Fruit fly (Drosophila melanogaster) whole organism, embryonic: ENCODE measurements around the gene CG33111.

Experiments used
- B-H1 ChIP-seq: fragments of 200-800 bp; sonication (Bioruptor generic); IDR thresholded peaks from 3 replicates; pipeline ENCODE4 v1.3.6; 2022; ENCODE audit warnings: missing biosample characterization, missing genetic modification characterization
- CG12155 ChIP-seq: fragments of 200-800 bp; sonication (Bioruptor generic); optimal IDR thresholded peaks from 3 replicates; lab custom pipeline; 2016; ENCODE audit warnings: missing biosample characterization, missing genetic modification characterization
- CG13424 ChIP-seq: fragments of 200-800 bp; sonication (Bioruptor generic); optimal IDR thresholded peaks from 2 replicates; lab custom pipeline; 2019; ENCODE audit warnings: missing biosample characterization, mild to moderate bottlenecking, missing genetic modification characterization, moderate library complexity
- CG3163 ChIP-seq: fragments of 200-800 bp; sonication (Bioruptor generic); optimal IDR thresholded peaks from 3 replicates; lab custom pipeline; 2016; ENCODE audit warnings: missing biosample characterization, missing genetic modification characterization
- CG33213 ChIP-seq: fragments of 200-800 bp; sonication (Bioruptor generic); optimal IDR thresholded peaks from 3 replicates; lab custom pipeline; 2016; ENCODE audit warnings: missing biosample characterization, missing genetic modification characterization
- CG33557 ChIP-seq: fragments of 200-800 bp; sonication (Bioruptor generic); optimal IDR thresholded peaks from 2 replicates; lab custom pipeline; 2019; ENCODE audit warnings: missing biosample characterization, mild to moderate bottlenecking, missing genetic modification characterization, moderate library complexity
- CG34422 ChIP-seq: fragments of 200-800 bp; sonication (Bioruptor generic); IDR thresholded peaks from 3 replicates; pipeline ENCODE4 v1.3.6; 2022; ENCODE audit warnings: missing biosample characterization, missing genetic modification characterization
- CG3838 ChIP-seq: fragments of 200-800 bp; sonication (Bioruptor generic); optimal IDR thresholded peaks from 3 replicates; lab custom pipeline; 2016; ENCODE audit warnings: missing biosample characterization, missing genetic modification characterization
- CG4617 ChIP-seq: fragments of 200-800 bp; sonication (Bioruptor generic); optimal IDR thresholded peaks from 3 replicates; lab custom pipeline; 2016; ENCODE audit warnings: missing biosample characterization, missing genetic modification characterization, borderline replicate concordance
- CG4730 ChIP-seq: fragments of 200-800 bp; sonication (Bioruptor generic); IDR thresholded peaks from 2 replicates; pipeline ENCODE4 v1.3.6; 2022; ENCODE audit warnings: missing biosample characterization, missing genetic modification characterization
- CG6272 ChIP-seq: fragments of 200-800 bp; sonication (Bioruptor generic); IDR thresholded peaks from 2 replicates; pipeline ENCODE4 v1.3.6; 2022; ENCODE audit warnings: missing biosample characterization, missing genetic modification characterization
- CG7271 ChIP-seq: fragments of 200-800 bp; sonication (Bioruptor generic); optimal IDR thresholded peaks from 2 replicates; lab custom pipeline; 2018; ENCODE audit warnings: missing biosample characterization, mild to moderate bottlenecking, missing genetic modification characterization, moderate library complexity
- CG8388 ChIP-seq: fragments of 200-800 bp; sonication (Bioruptor generic); optimal IDR thresholded peaks from 2 replicates; lab custom pipeline; 2019; ENCODE audit warnings: missing biosample characterization, mild to moderate bottlenecking, missing genetic modification characterization, moderate library complexity
- CG8944 ChIP-seq: fragments of 200-800 bp; sonication (Bioruptor generic); optimal IDR thresholded peaks from 3 replicates; lab custom pipeline; 2016; ENCODE audit warnings: missing biosample characterization, missing genetic modification characterization
- CG9817 ChIP-seq: fragments of 200-800 bp; sonication (Bioruptor generic); optimal IDR thresholded peaks from 2 replicates; lab custom pipeline; 2018; ENCODE audit warnings: missing biosample characterization, mild to moderate bottlenecking, missing genetic modification characterization, moderate library complexity
- CTCF ChIP-seq: fragments of 200-800 bp; sonication (Bioruptor generic); optimal IDR thresholded peaks from 2 replicates; lab custom pipeline; 2017; ENCODE audit warnings: missing biosample characterization, mild to moderate bottlenecking, missing genetic modification characterization, moderate library complexity
- CkIIα-i1 ChIP-seq: fragments of 200-800 bp; sonication (Bioruptor generic); IDR thresholded peaks from 2 replicates; pipeline ENCODE4 v1.3.6; 2022; ENCODE audit warnings: missing biosample characterization, missing genetic modification characterization
- Deaf1 ChIP-seq: fragments of 200-800 bp; optimal IDR thresholded peaks from 3 replicates; lab custom pipeline; 2019; ENCODE audit warnings: missing biosample characterization, mild to moderate bottlenecking, missing genetic modification characterization, moderate library complexity
- Dek ChIP-seq: fragments of 200-800 bp; sonication (Bioruptor generic); optimal IDR thresholded peaks from 3 replicates; lab custom pipeline; 2019; ENCODE audit warnings: missing biosample characterization, mild to moderate bottlenecking, missing genetic modification characterization, moderate library complexity
- Doc2 ChIP-seq: fragments of 200-800 bp; sonication (Bioruptor generic); IDR thresholded peaks from 2 replicates; pipeline ENCODE4 v1.3.6; 2022; ENCODE audit warnings: missing biosample characterization, missing genetic modification characterization
- H2.0 ChIP-seq: fragments of 200-800 bp; sonication (Bioruptor generic); IDR thresholded peaks from 2 replicates; pipeline ENCODE4 v1.3.6; 2022; ENCODE audit warnings: missing biosample characterization, missing genetic modification characterization
- Hr78 ChIP-seq, 2 experiments: fragments of 200-800 bp in 1 of 2; fragments of >200 bp in 1 of 2; sonication (Bioruptor generic) in 1 of 2; optimal IDR thresholded peaks; 2 replicates each; lab custom pipeline; 2017 to 2019; ENCODE audit warnings: missing biosample characterization in 2 of 2, missing genetic modification characterization in 2 of 2, mild to moderate bottlenecking in 1 of 2, moderate library complexity in 1 of 2
- MESR4 ChIP-seq: fragments of 200-800 bp; sonication (Bioruptor generic); optimal IDR thresholded peaks from 2 replicates; lab custom pipeline; 2018; ENCODE audit warnings: missing biosample characterization, mild to moderate bottlenecking, missing genetic modification characterization, moderate library complexity
- NFAT ChIP-seq: fragments of 200-800 bp; sonication (Bioruptor generic); IDR thresholded peaks from 2 replicates; pipeline ENCODE4 v1.3.6; 2022; ENCODE audit warnings: missing biosample characterization, missing genetic modification characterization
- NK7.1 ChIP-seq: fragments of 200-800 bp; sonication (Bioruptor generic); optimal IDR thresholded peaks from 3 replicates; lab custom pipeline; 2016; ENCODE audit warnings: missing biosample characterization, missing genetic modification characterization
- Stat92E ChIP-seq, 3 experiments: fragments of >200 bp in 2 of 3; fragments of 200-800 bp in 1 of 3; sonication (Bioruptor generic) in 1 of 3; optimal IDR thresholded peaks; 2 replicates each; lab custom pipeline; 2017 to 2019; ENCODE audit warnings: missing biosample characterization in 3 of 3, missing genetic modification characterization in 3 of 3, mild to moderate bottlenecking in 1 of 3, moderate library complexity in 1 of 3
- ase ChIP-seq: fragments of 200-800 bp; sonication (Bioruptor generic); IDR thresholded peaks from 3 replicates; pipeline ENCODE4 v1.3.6; 2022; ENCODE audit warnings: missing biosample characterization, missing genetic modification characterization
- btn ChIP-seq: fragments of 200-800 bp; sonication (Bioruptor generic); optimal IDR thresholded peaks from 2 replicates; lab custom pipeline; 2016; ENCODE audit warnings: missing biosample characterization, missing genetic modification characterization
- cg ChIP-seq: fragments of 200-800 bp; sonication (Bioruptor generic); optimal IDR thresholded peaks from 3 replicates; lab custom pipeline; 2019; ENCODE audit warnings: missing biosample characterization, mild to moderate bottlenecking, missing genetic modification characterization, moderate library complexity
- chif ChIP-seq, 2 experiments: fragments of 200-800 bp; sonication (Bioruptor generic); optimal IDR thresholded peaks; 3 replicates each; lab custom pipeline; 2016; ENCODE audit warnings: missing biosample characterization in 2 of 2, missing genetic modification characterization in 2 of 2
- croc ChIP-seq: fragments of 200-800 bp; sonication (Bioruptor generic); conservative IDR thresholded peaks from 3 replicates; pipeline ENCODE4 v1.3.6; 2022; ENCODE audit warnings: missing biosample characterization, missing genetic modification characterization
- dimm ChIP-seq: fragments of 200-800 bp; sonication (Bioruptor generic); IDR thresholded peaks from 2 replicates; pipeline ENCODE4 v1.3.6; 2022; ENCODE audit warnings: missing biosample characterization, missing genetic modification characterization
- gce ChIP-seq: fragments of 200-800 bp; sonication (Bioruptor generic); IDR thresholded peaks from 3 replicates; pipeline ENCODE4 v1.3.6; 2022; ENCODE audit warnings: missing biosample characterization, missing genetic modification characterization
- jumu ChIP-seq: fragments of 200-800 bp; sonication (Bioruptor generic); optimal IDR thresholded peaks from 3 replicates; lab custom pipeline; 2016; ENCODE audit warnings: missing biosample characterization, missing genetic modification characterization
- klu ChIP-seq: fragments of 200-800 bp; sonication (Bioruptor generic); IDR thresholded peaks from 2 replicates; pipeline ENCODE4 v1.3.6; 2022; ENCODE audit warnings: missing biosample characterization, missing genetic modification characterization
- lab ChIP-seq: fragments of 200-800 bp; sonication (Bioruptor generic); optimal IDR thresholded peaks from 3 replicates; lab custom pipeline; 2017; ENCODE audit warnings: missing biosample characterization, missing genetic modification characterization, mild to moderate bottlenecking, moderate library complexity, missing genetic modification reagents
- nau ChIP-seq: fragments of 200-800 bp; sonication (Bioruptor generic); optimal IDR thresholded peaks from 3 replicates; lab custom pipeline; 2017; ENCODE audit warnings: missing biosample characterization, mild to moderate bottlenecking, missing genetic modification characterization, missing genetic modification reagents
- nmo ChIP-seq: fragments of 200-800 bp; sonication (Bioruptor generic); optimal IDR thresholded peaks from 2 replicates; lab custom pipeline; 2018; ENCODE audit warnings: missing biosample characterization, mild to moderate bottlenecking, missing genetic modification characterization, moderate library complexity
- onecut ChIP-seq: fragments of 200-800 bp; sonication (Bioruptor generic); IDR thresholded peaks from 2 replicates; pipeline ENCODE4 v1.3.6; 2022; ENCODE audit warnings: missing biosample characterization, missing genetic modification characterization
- p53 ChIP-seq: fragments of 200-800 bp; sonication (Bioruptor generic); optimal IDR thresholded peaks from 2 replicates; lab custom pipeline; 2016; ENCODE audit warnings: missing biosample characterization, missing genetic modification characterization
- pho ChIP-seq: fragments of 200-800 bp; sonication (Bioruptor generic); optimal IDR thresholded peaks from 2 replicates; lab custom pipeline; 2016; ENCODE audit warnings: missing biosample characterization, missing genetic modification characterization
- pros ChIP-seq: fragments of 200-800 bp; sonication (Bioruptor generic); optimal IDR thresholded peaks from 3 replicates; lab custom pipeline; 2019; ENCODE audit warnings: missing biosample characterization, mild to moderate bottlenecking, missing genetic modification characterization, moderate library complexity
- pzg ChIP-seq: fragments of 200-800 bp; sonication (Bioruptor generic); optimal IDR thresholded peaks from 3 replicates; lab custom pipeline; 2018; ENCODE audit warnings: missing biosample characterization, mild to moderate bottlenecking, missing genetic modification characterization, moderate library complexity
- stwl ChIP-seq: fragments of 200-800 bp; sonication (Bioruptor generic); optimal IDR thresholded peaks from 3 replicates; lab custom pipeline; 2018; ENCODE audit warnings: missing biosample characterization, mild to moderate bottlenecking, missing genetic modification characterization, moderate library complexity
- tin ChIP-seq: fragments of 200-800 bp; sonication (Bioruptor generic); optimal IDR thresholded peaks from 3 replicates; lab custom pipeline; 2016; ENCODE audit warnings: missing biosample characterization, missing genetic modification characterization
- tup ChIP-seq: fragments of 200-800 bp; sonication (Bioruptor generic); optimal IDR thresholded peaks from 2 replicates; lab custom pipeline; 2016; ENCODE audit warnings: missing biosample characterization, mild to moderate bottlenecking, missing genetic modification characterization, moderate library complexity
- unc-4 ChIP-seq: fragments of 200-800 bp; sonication (Bioruptor generic); IDR thresholded peaks from 2 replicates; pipeline ENCODE4 v1.3.6; 2022; ENCODE audit warnings: missing biosample characterization, missing genetic modification characterization; ENCODE audit not compliant: partially characterized antibody
- z ChIP-seq: fragments of 200-800 bp; sonication (Bioruptor generic); IDR thresholded peaks from 3 replicates; pipeline ENCODE4 v1.3.6; 2022; ENCODE audit warnings: missing biosample characterization, missing genetic modification characterization

Gene CG33111

DNA sequence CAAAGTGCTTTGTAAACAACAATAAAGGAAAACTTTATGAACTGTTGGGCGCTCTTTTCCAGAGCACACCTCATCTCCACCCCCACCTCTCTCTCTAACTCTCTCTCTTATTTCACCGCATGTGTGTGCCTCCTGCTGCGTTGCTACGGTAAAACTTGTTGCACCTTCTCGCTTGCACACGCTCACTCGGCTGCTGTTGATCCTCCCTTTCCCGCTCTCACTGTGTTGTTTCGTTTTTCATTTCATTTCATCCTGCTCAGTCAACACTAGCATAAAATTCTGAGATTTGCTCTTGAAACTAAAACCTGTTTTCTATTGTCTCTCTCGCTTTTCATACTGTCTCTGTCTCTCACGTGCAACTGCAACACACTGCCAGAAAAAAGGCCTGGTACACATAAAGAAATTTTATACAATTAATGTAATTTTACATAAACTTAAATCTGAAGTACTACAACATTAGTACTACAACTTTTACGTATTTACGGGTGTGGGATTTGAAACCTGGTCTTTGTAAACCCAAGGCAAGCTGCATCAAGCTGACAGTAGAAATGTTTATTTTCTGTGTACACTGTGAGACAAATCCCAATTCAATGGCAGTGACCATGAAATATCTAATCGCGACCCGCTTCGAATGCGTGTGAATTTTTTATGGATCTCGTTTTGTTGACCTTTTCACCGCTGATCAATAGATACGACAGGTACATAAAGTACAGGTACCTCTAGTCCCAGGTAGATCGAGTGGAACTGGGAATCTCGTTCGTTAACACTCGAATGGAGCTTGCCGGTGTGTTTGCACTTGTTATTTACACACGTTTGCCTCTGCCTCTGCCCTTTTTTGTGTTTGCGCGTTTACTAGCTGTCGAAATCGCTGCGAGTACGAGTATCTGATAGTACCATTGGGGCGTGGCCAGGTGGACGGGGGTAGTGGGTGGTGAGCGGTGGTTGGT is 36.3 kb downstream of the CG33111 start (continued):
- TF ChIP-seq CG3163 (GFP tag; lab: Kevin White, UChicago), result peak; percentile 37
- peak; percentile 39 for TF ChIP-seq CG33213 (GFP tag; lab: Kevin White, UChicago)
- TF ChIP-seq chif (GFP tag; optimal IDR thresholded peaks at IDR 0.05; lab: Kevin White, UChicago), result peak; percentile 84 to 95
- TF ChIP-seq jumu, result peak; percentile 78
- peak; percentile 92 for TF ChIP-seq tin (GFP tag; lab: Kevin White, UChicago)
- TF ChIP-seq Hr78 (GFP tag; optimal IDR thresholded peaks at IDR 0.05; lab: Kevin White, UChicago), result peak in 1 of 2 experiments; percentile 97
- peak; percentile 29 for TF ChIP-seq p53 (GFP tag; lab: Kevin White, UChicago)
- peak; percentile 84 for TF ChIP-seq CG4730 (GFP tag; lab: Robert Waterston, UW)
- TF ChIP-seq nmo (GFP tag; lab: Kevin White, UChicago), result peak; percentile 95
- TF ChIP-seq z, result peak; percentile 88
- peak; percentile 58; the same call in 2 of the 3 replicates for TF ChIP-seq gce
- peak; percentile 55 for TF ChIP-seq klu
- peak; percentile 5; the same call in 1 of the 2 replicates for TF ChIP-seq CkIIα-i1 (GFP tag; lab: Robert Waterston, UW)
- TF ChIP-seq CG34422 (GFP tag; lab: Robert Waterston, UW), result peak; percentile 77
- peak; percentile 82 for TF ChIP-seq CG13424 (tag; lab: Kevin White, UChicago)
- TF ChIP-seq CG8944 (GFP tag; lab: Kevin White, UChicago), result peak; percentile 73
- no peak for TF ChIP-seq unc-4
- peak; percentile 9 for TF ChIP-seq pho (GFP tag; lab: Kevin White, UChicago)
- peak; percentile 30 for TF ChIP-seq tup (GFP tag; lab: Kevin White, UChicago)
- TF ChIP-seq NK7.1 (GFP tag; lab: Kevin White, UChicago), result peak; percentile 68
- peak; percentile 70 for TF ChIP-seq onecut (GFP tag; lab: Robert Waterston, UW)
- peak; percentile 64 for TF ChIP-seq CG4617 (GFP tag; lab: Kevin White, UChicago)
- no peak for TF ChIP-seq pzg (GFP tag; lab: Kevin White, UChicago)
- no peak for TF ChIP-seq Doc2 (GFP tag; lab: Robert Waterston, UW)
- TF ChIP-seq Dek (tag; lab: Kevin White, UChicago), result peak; percentile 66
- peak; percentile 57 for TF ChIP-seq stwl (tag; lab: Kevin White, UChicago)
- peak; percentile 49 for TF ChIP-seq CTCF (GFP tag; lab: Kevin White, UChicago)
- TF ChIP-seq H2.0 (GFP tag; lab: Robert Waterston, UW), result peak; percentile 85
- TF ChIP-seq ase (GFP tag; lab: Robert Waterston, UW), result peak; percentile 61; the same call in 2 of the 3 replicates
- TF ChIP-seq B-H1, result peak; percentile 49; the same call in 2 of the 3 replicates
- TF ChIP-seq CG3838 (GFP tag; lab: Kevin White, UChicago), result peak; percentile 79
- TF ChIP-seq CG12155 (GFP tag; lab: Kevin White, UChicago), result peak; percentile 72
- TF ChIP-seq cg (GFP tag; lab: Kevin White, UChicago), result peak; percentile 36
- TF ChIP-seq CG9817 (tag; lab: Kevin White, UChicago), result peak; percentile 32
- TF ChIP-seq btn (GFP tag; lab: Kevin White, UChicago), result peak; percentile 63
- TF ChIP-seq lab (GFP tag; lab: Kevin White, UChicago), result peak; percentile 86
- TF ChIP-seq CG33557 (GFP tag; lab: Kevin White, UChicago), result peak; percentile 92
- peak; percentile 43 for TF ChIP-seq CG7271 (tag; lab: Kevin White, UChicago)
- TF ChIP-seq nau (GFP tag; lab: Kevin White, UChicago), result peak; percentile 72
- TF ChIP-seq CG8388 (GFP tag; lab: Kevin White, UChicago), result peak; percentile 97
- TF ChIP-seq dimm, result peak; percentile 56
- TF ChIP-seq MESR4 (GFP tag; lab: Kevin White, UChicago), result peak; percentile 29
- peak; percentile 56 for TF ChIP-seq Deaf1 (tag; lab: Kevin White, UChicago)
- TF ChIP-seq Stat92E (GFP tag; optimal IDR thresholded peaks at IDR 0.05; lab: Kevin White, UChicago), result peak in 1 of 3 experiments; percentile 94
- TF ChIP-seq NFAT (GFP tag; lab: Robert Waterston, UW), result peak; percentile 22; the same call in 1 of the 2 replicates
- TF ChIP-seq croc (GFP tag; lab: Robert Waterston, UW), result peak; percentile 87
- peak; percentile 63 for TF ChIP-seq pros (GFP tag; lab: Kevin White, UChicago)
- peak; percentile 76 for TF ChIP-seq CG6272 (GFP tag; lab: Robert Waterston, UW)
